Worm (Caenorhabditis elegans) whole organism, young adult: ENCODE measurements around the gene taf-12.

ENCODE experiments used
- B0336.3 ChIP-seq: fragments of 200-800 bp; sonication (Bioruptor generic); IDR thresholded peaks from 2 replicates; pipeline ENCODE4 v1.3.6; 2022; ENCODE audit warnings: missing genetic modification characterization, missing compliant biosample characterization
- C06A6.2 ChIP-seq: fragments of 200-800 bp; sonication (Bioruptor generic); conservative IDR thresholded peaks from 2 replicates; pipeline ENCODE4 v1.3.6; 2022; ENCODE audit warnings: missing genetic modification characterization, missing compliant biosample characterization
- C17E4.6 ChIP-seq: fragments of 200-800 bp; sonication (Bioruptor generic); IDR thresholded peaks from 2 replicates; pipeline ENCODE4 v1.3.6; 2022; ENCODE audit warnings: missing genetic modification reagents, missing genetic modification characterization, missing compliant biosample characterization
- D2030.7 ChIP-seq: fragments of 200-800 bp; sonication (Bioruptor generic); IDR thresholded peaks from 2 replicates; pipeline ENCODE4 v1.3.6; 2022; ENCODE audit warnings: missing genetic modification reagents, missing genetic modification characterization, missing compliant biosample characterization
- F33H1.4 ChIP-seq: fragments of 200-800 bp; sonication (Bioruptor generic); IDR thresholded peaks from 2 replicates; pipeline ENCODE4 v1.3.6; 2022; ENCODE audit warnings: missing genetic modification reagents, missing genetic modification characterization, missing compliant biosample characterization
- F49E8.2 ChIP-seq: sonication (generic microtip); optimal IDR thresholded peaks from 3 replicates; lab custom pipeline; 2017; ENCODE audit warnings: missing genetic modification characterization, mild to moderate bottlenecking, missing compliant biosample characterization, antibody characterized with exemption, moderate library complexity; ENCODE audit not compliant: insufficient read depth
- Y53F4B.3 ChIP-seq: fragments of 200-800 bp; sonication (Bioruptor generic); IDR thresholded peaks from 2 replicates; pipeline ENCODE4 v1.3.6; 2022; ENCODE audit warnings: missing genetic modification reagents, missing genetic modification characterization, missing compliant biosample characterization
- akir-1 ChIP-seq: fragments of 200-800 bp; sonication (Bioruptor generic); optimal IDR thresholded peaks from 2 replicates; lab custom pipeline; 2018; ENCODE audit warnings: mild to moderate bottlenecking, missing genetic modification characterization, moderate library complexity, missing compliant biosample characterization
- aptf-2 ChIP-seq: fragments of 200-800 bp; sonication (Bioruptor generic); conservative IDR thresholded peaks from 2 replicates; pipeline ENCODE4 v1.3.6; 2022; ENCODE audit warnings: missing genetic modification reagents, missing genetic modification characterization, missing compliant biosample characterization
- athp-1 ChIP-seq: sonication (generic microtip); optimal IDR thresholded peaks from 2 replicates; lab custom pipeline; 2017; ENCODE audit warnings: mild to moderate bottlenecking, missing genetic modification characterization, missing compliant biosample characterization
- attf-6 ChIP-seq: fragments of 200-800 bp; sonication (Bioruptor generic); IDR thresholded peaks from 2 replicates; pipeline ENCODE4 v1.3.6; 2022; ENCODE audit warnings: missing genetic modification reagents, missing genetic modification characterization, missing compliant biosample characterization
- cebp-1 ChIP-seq, 2 experiments: fragments of 200-800 bp in 1 of 2; sonication (Bioruptor generic) in 1 of 2; sonication (generic microtip) in 1 of 2; IDR thresholded peaks in 1 of 2; optimal IDR thresholded peaks in 1 of 2; 2 replicates each; pipeline versions ENCODE4 v1.3.6 to Lab custom; 2017 to 2022; ENCODE audit warnings: missing compliant biosample characterization in 2 of 2, missing genetic modification characterization in 2 of 2, mild to moderate bottlenecking in 1 of 2, missing genetic modification reagents in 1 of 2, moderate library complexity in 1 of 2
- cebp-2 ChIP-seq: fragments of 200-800 bp; sonication (Bioruptor generic); IDR thresholded peaks from 2 replicates; pipeline ENCODE4 v1.3.6; 2022; ENCODE audit warnings: missing genetic modification characterization, missing compliant biosample characterization
- ceh-40 ChIP-seq: fragments of 200-800 bp; sonication (Bioruptor generic); IDR thresholded peaks from 2 replicates; pipeline ENCODE4 v1.3.6; 2022; ENCODE audit warnings: missing genetic modification characterization, missing compliant biosample characterization
- ceh-79 ChIP-seq: sonication (generic microtip); optimal IDR thresholded peaks from 2 replicates; lab custom pipeline; 2017; ENCODE audit warnings: mild to moderate bottlenecking, missing genetic modification characterization, missing compliant biosample characterization
- ceh-91 ChIP-seq: fragments of 200-800 bp; sonication (Bioruptor generic); IDR thresholded peaks from 2 replicates; pipeline ENCODE4 v1.3.6; 2022; ENCODE audit warnings: missing genetic modification reagents, missing genetic modification characterization, missing compliant biosample characterization
- dpff-1 ChIP-seq: sonication (generic microtip); optimal IDR thresholded peaks from 2 replicates; lab custom pipeline; 2017; ENCODE audit warnings: mild to moderate bottlenecking, missing genetic modification characterization, missing compliant biosample characterization
- dpl-1 ChIP-seq: fragments of 150-350 bp; optimal IDR thresholded peaks from 2 replicates; lab custom pipeline; 2014; ENCODE audit warnings: missing biosample characterization, missing genetic modification reagents, missing genetic modification characterization
- egrh-3 ChIP-seq: fragments of 200-800 bp; sonication (Bioruptor generic); IDR thresholded peaks from 2 replicates; pipeline ENCODE4 v1.3.6; 2022; ENCODE audit warnings: missing genetic modification reagents, missing genetic modification characterization, missing compliant biosample characterization
- him-1 ChIP-seq: sonication (generic microtip); optimal IDR thresholded peaks from 2 replicates; lab custom pipeline; 2016; ENCODE audit warnings: missing genotype, missing genetic modification reagents, missing genetic modification characterization, missing compliant biosample characterization
- hrde-1 ChIP-seq: sonication (generic microtip); optimal IDR thresholded peaks from 2 replicates; lab custom pipeline; 2016; ENCODE audit warnings: missing genetic modification characterization, mild to moderate bottlenecking, missing compliant biosample characterization, moderate library complexity, missing genotype, missing genetic modification reagents, borderline replicate concordance
- hsf-1 ChIP-seq: fragments of 200-800 bp; sonication (Bioruptor generic); IDR thresholded peaks from 2 replicates; pipeline ENCODE4 v1.3.6; 2022; ENCODE audit warnings: missing genetic modification reagents, missing genetic modification characterization, missing compliant biosample characterization
- let-526 ChIP-seq: fragments of 200-800 bp; sonication (Bioruptor generic); IDR thresholded peaks from 2 replicates; pipeline ENCODE4 v1.3.6; 2022; ENCODE audit warnings: missing genetic modification reagents, missing genetic modification characterization, missing compliant biosample characterization
- let-607 ChIP-seq, 2 experiments: fragments of 200-800 bp in 1 of 2; sonication (Bioruptor generic) in 1 of 2; sonication (generic microtip) in 1 of 2; optimal IDR thresholded peaks; 2 replicates each; lab custom pipeline; 2016 to 2018; ENCODE audit warnings: mild to moderate bottlenecking in 2 of 2, missing compliant biosample characterization in 2 of 2, missing genetic modification characterization in 2 of 2, moderate library complexity in 2 of 2, missing genotype in 1 of 2
- madf-3 ChIP-seq: fragments of 200-800 bp; sonication (Bioruptor generic); IDR thresholded peaks from 2 replicates; pipeline ENCODE4 v1.3.6; 2022; ENCODE audit warnings: missing genetic modification reagents, missing genetic modification characterization, missing compliant biosample characterization
- mcd-1 ChIP-seq: fragments of 200-800 bp; sonication (Bioruptor generic); IDR thresholded peaks from 2 replicates; pipeline ENCODE4 v1.3.6; 2022; ENCODE audit warnings: missing genetic modification reagents, missing genetic modification characterization, missing compliant biosample characterization
- mel-28 ChIP-seq: sonication (generic microtip); optimal IDR thresholded peaks from 2 replicates; lab custom pipeline; 2016; ENCODE audit warnings: borderline replicate concordance, mild to moderate bottlenecking, missing genetic modification characterization, missing compliant biosample characterization
- mxl-1 ChIP-seq: sonication (generic microtip); optimal IDR thresholded peaks from 2 replicates; lab custom pipeline; 2016; ENCODE audit warnings: missing genetic modification characterization, missing compliant biosample characterization
- nfya-2 ChIP-seq: fragments of 200-800 bp; sonication (Bioruptor generic); IDR thresholded peaks from 2 replicates; pipeline ENCODE4 v1.3.6; 2022; ENCODE audit warnings: missing genetic modification reagents, missing genetic modification characterization, missing compliant biosample characterization
- nhr-90 ChIP-seq: sonication (generic microtip); optimal IDR thresholded peaks from 2 replicates; lab custom pipeline; 2016; ENCODE audit warnings: missing genotype, mild to moderate bottlenecking, missing genetic modification characterization, missing compliant biosample characterization
- rcor-1 ChIP-seq: fragments of 200-800 bp; sonication (Bioruptor generic); IDR thresholded peaks from 2 replicates; pipeline ENCODE4 v1.3.6; 2022; ENCODE audit warnings: missing genetic modification reagents, missing genetic modification characterization, missing compliant biosample characterization
- rec-8 ChIP-seq, 2 experiments: sonication (generic microtip); optimal IDR thresholded peaks; 2 replicates each; lab custom pipeline; 2016; ENCODE audit warnings: mild to moderate bottlenecking in 2 of 2, missing genetic modification characterization in 2 of 2, missing genetic modification reagents in 2 of 2, missing genotype in 2 of 2, missing biosample characterization in 1 of 2, missing compliant biosample characterization in 1 of 2, moderate library complexity in 1 of 2
- repo-1 ChIP-seq: sonication (generic microtip); optimal IDR thresholded peaks from 2 replicates; lab custom pipeline; 2017; ENCODE audit warnings: mild to moderate bottlenecking, missing genetic modification characterization, missing compliant biosample characterization
- snpc-1.1 ChIP-seq: sonication (generic microtip); optimal IDR thresholded peaks from 2 replicates; lab custom pipeline; 2017; ENCODE audit warnings: missing genetic modification characterization, mild to moderate bottlenecking, missing compliant biosample characterization, antibody characterized with exemption, moderate library complexity, missing genotype, missing genetic modification reagents; ENCODE audit not compliant: insufficient read depth
- snpc-1.3 ChIP-seq: sonication (generic microtip); optimal IDR thresholded peaks from 2 replicates; lab custom pipeline; 2017; ENCODE audit warnings: missing genetic modification characterization, mild to moderate bottlenecking, missing compliant biosample characterization, antibody characterized with exemption, moderate library complexity, missing genotype, missing genetic modification reagents; ENCODE audit not compliant: insufficient read depth
- snpc-3.4 ChIP-seq: sonication (generic microtip); optimal IDR thresholded peaks from 2 replicates; lab custom pipeline; 2017; ENCODE audit warnings: missing genetic modification characterization, mild to moderate bottlenecking, missing compliant biosample characterization, antibody characterized with exemption, moderate library complexity, missing genotype, missing genetic modification reagents
- snpc-4 ChIP-seq, 5 experiments: fragments of 150-350 bp in 1 of 5; sonication (generic microtip) in 4 of 5; optimal IDR thresholded peaks; 2 replicates each; lab custom pipeline; 2014 to 2018; ENCODE audit warnings: missing genetic modification characterization in 5 of 5, missing biosample characterization in 3 of 5, antibody characterized with exemption in 2 of 5, mild to moderate bottlenecking in 2 of 5, missing compliant biosample characterization in 2 of 5, missing genotype in 2 of 5, moderate library complexity in 2 of 5, missing genetic modification reagents in 1 of 5
- somi-1 ChIP-seq: fragments of 200-800 bp; sonication (Bioruptor generic); optimal IDR thresholded peaks from 2 replicates; lab custom pipeline; 2018; ENCODE audit warnings: mild to moderate bottlenecking, missing genetic modification characterization, missing compliant biosample characterization
- tlf-1 ChIP-seq: fragments of 200-800 bp; sonication (Bioruptor generic); optimal IDR thresholded peaks from 2 replicates; lab custom pipeline; 2018; ENCODE audit warnings: mild to moderate bottlenecking, missing genetic modification characterization, missing compliant biosample characterization
- unc-62 ChIP-seq: fragments of 150-350 bp; optimal IDR thresholded peaks from 2 replicates; lab custom pipeline; 2014; ENCODE audit warnings: missing biosample characterization, missing genetic modification reagents, missing genetic modification characterization
- zfh-2 ChIP-seq: fragments of 200-800 bp; sonication (Bioruptor generic); conservative IDR thresholded peaks from 2 replicates; pipeline ENCODE4 v1.3.6; 2022; ENCODE audit warnings: missing genetic modification reagents, missing genetic modification characterization, missing compliant biosample characterization
- ztf-18 ChIP-seq: sonication (generic microtip); optimal IDR thresholded peaks from 2 replicates; lab custom pipeline; 2016; ENCODE audit warnings: missing genotype, mild to moderate bottlenecking, missing genetic modification characterization, missing compliant biosample characterization
- ztf-6 ChIP-seq: fragments of 200-800 bp; sonication (Bioruptor generic); IDR thresholded peaks from 2 replicates; pipeline ENCODE4 v1.3.6; 2022; ENCODE audit warnings: missing genetic modification reagents, missing genetic modification characterization, missing compliant biosample characterization

taf-12 gene

ce11 chrIII:11830522-11831489 is 38.3 kb downstream of the taf-12 start (continued):
- TF ChIP-seq aptf-2 (GFP tag; lab: Robert Waterston, UW) (no peak), akir-1 (GFP tag; lab: Kevin White, UChicago) (peak; percentile 55), let-526 (no peak), snpc-3.4 (tag; lab: Kevin White, UChicago) (peak; percentile 55), dpl-1 (no peak), nhr-90 (tag; lab: Kevin White, UChicago) (no peak), ceh-91 (GFP tag; lab: Robert Waterston, UW) (no peak; the same call in 1 of the 2 replicates), tlf-1 (GFP tag; lab: Kevin White, UChicago) (no peak), F33H1.4 (GFP tag; lab: Robert Waterston, UW) (peak; percentile 18; the same call in 1 of the 2 replicates), rec-8 (tag; optimal IDR thresholded peaks at IDR 0.05; lab: Kevin White, UChicago) (peak in 1 of 2 experiments; percentile 44), hrde-1 (tag; lab: Kevin White, UChicago) (peak; percentile 80), rcor-1 (GFP tag; lab: Robert Waterston, UW) (peak; percentile 52), mel-28 (tag; lab: Kevin White, UChicago) (no peak), F49E8.2 (tag; lab: Kevin White, UChicago) (peak; percentile 31), madf-3 (GFP tag; lab: Robert Waterston, UW) (peak; percentile 66; the same call in 1 of the 2 replicates), cebp-2 (GFP tag; lab: Robert Waterston, UW) (peak; percentile 85; the same call in 1 of the 2 replicates), athp-1 (tag; lab: Kevin White, UChicago) (peak; percentile 72), mxl-1 (tag; lab: Kevin White, UChicago) (no peak), ztf-6 (no peak), D2030.7 (GFP tag; lab: Robert Waterston, UW) (no peak), C06A6.2 (GFP tag; lab: Robert Waterston, UW) (peak; percentile 53; the same call in 1 of the 2 replicates), mcd-1 (GFP tag; lab: Robert Waterston, UW) (0 out of 2 replicates have a peak, but pooled peaks have one; percentile 36), unc-62 (GFP tag; lab: Kevin White, UChicago) (no peak), nfya-2 (GFP tag; lab: Robert Waterston, UW) (no peak), ceh-40 (no peak; the same call in 1 of the 2 replicates), him-1 (tag; lab: Kevin White, UChicago) (peak; percentile 99), ztf-18 (tag; lab: Kevin White, UChicago) (peak; percentile 18), snpc-1.1 (tag; lab: Kevin White, UChicago) (peak; percentile 60), let-607 (tag; optimal IDR thresholded peaks at IDR 0.05; lab: Kevin White, UChicago) (no peak), hsf-1 (no peak), snpc-4 (GFP tag; optimal IDR thresholded peaks at IDR 0.05; lab: Kevin White, UChicago) (peak; percentile 52), snpc-4 (tag; optimal IDR thresholded peaks at IDR 0.05; lab: Kevin White, UChicago) (peak in 2 of 4 experiments; percentile 18 to 58), egrh-3 (GFP tag; lab: Robert Waterston, UW) (no peak; the same call in 1 of the 2 replicates), attf-6 (GFP tag; lab: Robert Waterston, UW) (no peak), ceh-79 (tag; lab: Kevin White, UChicago) (peak; percentile 17), Y53F4B.3 (GFP tag; lab: Robert Waterston, UW) (no peak), repo-1 (tag; lab: Kevin White, UChicago) (peak; percentile 86), snpc-1.3 (no peak), cebp-1 (GFP tag; IDR thresholded peaks at IDR 0.05; lab: Robert Waterston, UW) (peak; percentile 76), cebp-1 (tag; optimal IDR thresholded peaks at IDR 0.05; lab: Kevin White, UChicago) (peak; percentile 72), C17E4.6 (GFP tag; lab: Robert Waterston, UW) (peak; percentile 5; the same call in 1 of the 2 replicates), B0336.3 (GFP tag; lab: Robert Waterston, UW) (peak; percentile 85), dpff-1 (tag; lab: Kevin White, UChicago) (peak; percentile 64), zfh-2 (GFP tag; lab: Robert Waterston, UW) (peak; percentile 46), somi-1 (GFP tag; lab: Kevin White, UChicago) (no peak)
- TF ChIP-seq, all 124 proteins: peak for 61
